Fruit fly (Drosophila melanogaster) Kc167 (cell line): Measurements from ENCODE around the gene CG14130.

Experiments used
- Myc ChIP-seq: fragments of >200 bp; optimal IDR thresholded peaks from 2 replicates; lab custom pipeline; 2017; ENCODE audit warnings: missing external identifiers
- Sin3A ChIP-seq: fragments of >200 bp; optimal IDR thresholded peaks from 2 replicates; lab custom pipeline; 2018; ENCODE audit warnings: missing external identifiers
- h ChIP-seq: fragments of >200 bp; optimal IDR thresholded peaks from 3 replicates; lab custom pipeline; 2018; ENCODE audit warnings: missing external identifiers
- insv ChIP-seq: fragments of >200 bp; optimal IDR thresholded peaks from 3 replicates; lab custom pipeline; 2018; ENCODE audit warnings: missing external identifiers
- psq ChIP-seq: fragments of >200 bp; optimal IDR thresholded peaks from 2 replicates; lab custom pipeline; 2017; ENCODE audit warnings: missing external identifiers
- ttk ChIP-seq: sonication (Bioruptor generic); optimal IDR thresholded peaks from 2 replicates; lab custom pipeline; 2017; ENCODE audit warnings: missing external identifiers

The CG14130 gene

DNA sequence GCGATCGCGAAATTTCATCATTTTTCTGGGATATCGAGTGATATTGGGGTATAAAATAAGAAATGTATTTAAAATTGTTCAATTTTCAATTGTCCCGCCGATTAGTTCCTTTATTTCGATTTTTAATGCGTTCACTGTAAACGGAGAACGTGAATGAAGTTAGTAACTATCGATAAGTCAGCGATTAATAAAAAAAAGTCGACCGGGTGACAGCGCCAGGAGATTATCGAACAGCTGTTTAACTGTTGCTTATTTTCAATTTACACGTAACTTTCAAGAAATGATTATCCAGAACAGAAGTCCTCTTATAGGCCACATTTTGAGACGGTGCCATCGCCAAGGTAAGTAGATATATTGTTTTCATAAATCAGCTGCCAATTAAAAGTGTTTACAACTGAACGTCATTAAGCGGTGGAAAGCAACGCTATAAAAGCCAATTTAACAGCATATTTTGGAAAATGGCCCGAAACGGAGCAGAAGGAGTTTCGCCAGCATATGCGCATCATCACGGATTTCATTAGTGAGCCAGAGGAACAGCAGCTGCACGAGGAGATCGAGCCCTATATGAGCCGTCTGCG is at the start of gene CG14130:
Gene CG14130 (plus strand): TSS at position 225 of the 578 bp plus-strand sequence.
- TF ChIP-seq insv (lab: Kevin White, UChicago) (no peak), h (lab: Kevin White, UChicago) (no peak), Myc (lab: Kevin White, UChicago) (no peak), Sin3A (no peak), ttk (lab: Kevin White, UChicago) (no peak), psq (lab: Kevin White, UChicago) (no peak)

DNA sequence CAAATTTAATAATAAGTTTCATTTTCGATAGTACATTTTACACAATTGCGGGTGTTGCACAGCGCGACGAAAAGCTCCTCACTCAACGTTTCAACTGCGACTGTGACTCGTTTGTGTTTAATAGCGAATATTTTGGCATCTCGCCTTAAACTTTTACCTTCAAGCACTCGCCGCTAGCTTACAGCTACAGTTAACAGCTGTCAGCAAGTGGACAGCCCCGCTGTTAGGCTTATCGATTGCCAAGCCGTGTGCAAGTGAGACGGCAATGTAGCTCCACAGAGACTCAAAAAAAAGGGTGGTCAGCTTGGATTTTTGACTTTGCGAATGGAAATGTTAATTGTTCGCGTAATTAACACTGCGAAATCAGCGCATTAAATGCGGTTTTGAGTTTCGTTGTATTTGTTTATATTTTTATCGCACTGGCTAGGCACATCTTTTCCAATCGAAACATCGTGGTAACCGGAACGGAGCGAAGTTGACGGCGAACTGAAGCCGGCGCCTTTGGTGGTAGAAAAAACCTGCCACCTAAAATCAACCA is 49.5 kb upstream of the CG14130 start, which contains the start of gene loaf:
Gene loaf (minus strand): TSS at position 488 of the 538 bp plus-strand sequence.
- TF ChIP-seq h (lab: Kevin White, UChicago) (no peak), Sin3A (no peak), ttk (lab: Kevin White, UChicago) (no peak), insv (lab: Kevin White, UChicago) (no peak), psq (lab: Kevin White, UChicago) (no peak), Myc (lab: Kevin White, UChicago) (no peak)

dm6 chr3L:11766563-11766962 is 48.7 kb upstream of the CG14130 start:
- TF ChIP-seq Myc (lab: Kevin White, UChicago) (no peak), Sin3A (no peak), h (lab: Kevin White, UChicago) (no peak), insv (lab: Kevin White, UChicago) (no peak), psq (lab: Kevin White, UChicago) (no peak)

- no peak for TF ChIP-seq insv (lab: Kevin White, UChicago)
- TF ChIP-seq h (lab: Kevin White, UChicago), result no peak
- no peak for TF ChIP-seq Myc (lab: Kevin White, UChicago)
- TF ChIP-seq psq (lab: Kevin White, UChicago), result no peak
- no peak for TF ChIP-seq ttk (lab: Kevin White, UChicago)
- no peak for TF ChIP-seq Sin3A
These were observed 43.2 kb upstream of the CG14130 start, which contains the start of gene Muc68D for dm6 chr3L:11772057-11772456. Muc68D (minus strand) TSS chr3L:11772157.

dm6 chr3L:11772608-11773017 is 42.6 kb upstream of the CG14130 start:
- no peak for TF ChIP-seq insv (lab: Kevin White, UChicago)
- TF ChIP-seq ttk (lab: Kevin White, UChicago), result no peak
- TF ChIP-seq Sin3A, result no peak
- TF ChIP-seq psq (lab: Kevin White, UChicago), result no peak
- no peak for TF ChIP-seq h (lab: Kevin White, UChicago)
- no peak for TF ChIP-seq Myc (lab: Kevin White, UChicago)

- TF ChIP-seq Sin3A (no peak), Myc (lab: Kevin White, UChicago) (no peak), h (lab: Kevin White, UChicago) (no peak), ttk (lab: Kevin White, UChicago) (no peak), psq (lab: Kevin White, UChicago) (no peak), insv (lab: Kevin White, UChicago) (no peak)
These were observed 41.4 kb upstream of the CG14130 start for dm6 chr3L:11773796-11774195.

DNA sequence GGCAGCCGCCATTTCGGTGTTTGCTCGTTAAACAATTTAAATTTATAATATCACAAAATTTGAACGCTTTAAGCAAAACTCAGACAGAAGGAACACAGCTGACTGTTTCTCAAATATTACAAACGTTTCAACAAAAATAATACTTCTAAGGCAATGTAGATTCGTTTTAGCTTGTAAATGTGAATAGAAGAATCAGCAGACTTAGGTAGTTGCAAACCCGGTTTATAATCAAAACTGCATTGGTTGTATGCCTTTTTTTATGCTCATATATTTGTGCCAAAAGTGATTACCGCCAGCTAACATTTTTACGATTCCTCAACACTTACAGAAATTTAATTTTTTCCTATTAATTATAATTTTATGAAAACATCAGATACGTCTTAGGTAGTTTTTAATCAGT is 40.8 kb upstream of the CG14130 start, which contains the start of gene Tim13:
Gene Tim13 (minus strand): TSS at position 101 of the 400 bp plus-strand sequence.
- no peak for TF ChIP-seq Sin3A
- TF ChIP-seq Myc (lab: Kevin White, UChicago), result no peak
- TF ChIP-seq ttk (lab: Kevin White, UChicago), result no peak
- no peak for TF ChIP-seq psq (lab: Kevin White, UChicago)
- no peak for TF ChIP-seq insv (lab: Kevin White, UChicago)
- TF ChIP-seq h (lab: Kevin White, UChicago), result no peak

dm6 chr3L:11776731-11777130 is 38.5 kb upstream of the CG14130 start, which contains the start of gene CG14131:
CG14131 (plus strand) TSS chr3L:11777073.
- TF ChIP-seq Sin3A (no peak), psq (lab: Kevin White, UChicago) (no peak), Myc (lab: Kevin White, UChicago) (no peak), h (lab: Kevin White, UChicago) (no peak), ttk (lab: Kevin White, UChicago) (no peak), insv (lab: Kevin White, UChicago) (no peak)

DNA sequence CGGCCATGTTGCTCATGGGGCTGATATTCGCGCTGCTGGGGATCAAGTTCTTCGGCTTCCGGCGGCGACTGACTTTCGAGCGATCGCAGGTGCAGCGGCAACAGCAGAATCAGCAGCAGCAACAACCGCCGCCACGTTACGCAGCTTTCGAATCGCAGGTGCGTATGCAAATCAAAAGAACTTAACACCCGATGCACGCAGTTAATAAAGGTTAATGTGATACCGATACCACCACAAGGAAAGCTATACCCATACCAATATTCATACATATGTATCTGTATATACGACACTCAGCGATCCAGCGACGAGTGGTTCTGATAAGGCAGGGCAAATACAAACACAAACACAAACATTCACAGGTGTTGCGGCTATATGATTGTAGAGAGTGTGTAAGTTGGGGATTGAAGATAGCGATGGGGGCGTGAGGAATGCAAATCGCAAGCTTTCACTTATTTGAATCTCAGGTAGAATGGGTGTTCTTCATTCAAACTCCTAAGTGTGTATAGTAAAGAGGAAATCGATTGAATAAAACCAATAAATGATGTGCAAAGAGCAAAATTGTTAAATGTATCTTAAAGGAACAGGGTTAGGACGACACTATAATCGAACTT is 37.8 kb upstream of the CG14130 start:
- TF ChIP-seq psq (lab: Kevin White, UChicago) (no peak), ttk (lab: Kevin White, UChicago) (no peak), insv (lab: Kevin White, UChicago) (no peak), Sin3A (no peak), h (lab: Kevin White, UChicago) (no peak), Myc (lab: Kevin White, UChicago) (no peak)

dm6 chr3L:11785291-11785690 is 30.0 kb upstream of the CG14130 start:
- TF ChIP-seq ttk (lab: Kevin White, UChicago) (no peak), insv (lab: Kevin White, UChicago) (no peak), h (lab: Kevin White, UChicago) (no peak), Sin3A (no peak), psq (lab: Kevin White, UChicago) (no peak), Myc (lab: Kevin White, UChicago) (no peak)

DNA sequence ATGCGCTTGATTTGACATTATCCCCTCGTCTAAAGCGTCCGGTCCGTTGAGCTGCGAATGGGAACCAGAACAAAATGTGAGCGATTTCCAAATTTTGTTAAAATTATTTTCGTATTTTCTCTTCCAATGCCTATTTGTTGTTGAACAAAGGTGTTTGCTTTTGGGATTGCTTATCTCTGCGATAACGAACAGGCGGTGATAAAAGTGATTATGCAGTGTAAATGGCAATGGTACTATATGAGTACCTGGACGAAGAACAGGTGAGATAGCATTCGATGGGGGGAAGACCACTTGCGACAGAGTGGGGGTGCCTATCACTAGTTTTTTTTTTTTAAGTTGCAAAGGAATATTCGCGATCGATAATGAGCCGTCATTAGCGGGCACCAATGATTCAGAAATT is 27.0 kb upstream of the CG14130 start:
- TF ChIP-seq ttk (lab: Kevin White, UChicago) (no peak), h (lab: Kevin White, UChicago) (no peak), insv (lab: Kevin White, UChicago) (no peak), Myc (lab: Kevin White, UChicago) (no peak), psq (lab: Kevin White, UChicago) (no peak), Sin3A (no peak)
